Fruit fly (Drosophila melanogaster): ENCODE data around the gene hng3.

The hng3 gene

DNA sequence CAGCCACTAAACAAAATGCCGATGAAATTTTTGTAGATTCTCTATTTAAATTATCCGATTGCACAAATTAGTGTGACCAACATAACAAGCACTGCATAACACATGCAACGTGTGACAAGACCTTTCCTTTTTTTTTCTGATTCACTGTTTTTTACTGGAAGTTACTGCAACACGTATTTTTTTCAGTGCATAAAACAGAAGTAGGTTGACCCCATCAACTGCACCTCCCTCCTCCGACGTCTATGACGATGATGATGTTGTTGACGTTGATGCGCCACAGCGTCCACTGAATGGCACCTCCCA lies 19.7 kb upstream of the hng3 start (continued):
- TF ChIP-seq Eip74EF (GFP tag; optimal IDR thresholded peaks at IDR 0.05) = no peak
- TF ChIP-seq CG1603 (tag; optimal IDR thresholded peaks at IDR 0.05) = peak; percentile 37
- no peak for TF ChIP-seq CG2116 (GFP tag; optimal IDR thresholded peaks at IDR 0.05)
- peak; percentile 53 for TF ChIP-seq Sox102F (GFP tag; optimal IDR thresholded peaks at IDR 0.05)
- no peak for TF ChIP-seq Hand (GFP tag; optimal IDR thresholded peaks at IDR 0.05)
- peak; percentile 42 for TF ChIP-seq CG31441 (GFP tag; IDR thresholded peaks at IDR 0.05)
- peak in 1 of 2 experiments; percentile 68 for TF ChIP-seq Hr78 (GFP tag; optimal IDR thresholded peaks at IDR 0.05)
- TF ChIP-seq rib (GFP tag; IDR thresholded peaks at IDR 0.05) = no peak
- TF ChIP-seq CG11247 (GFP tag; IDR thresholded peaks at IDR 0.05) = no peak
- TF ChIP-seq row (GFP tag; IDR thresholded peaks at IDR 0.05) = peak; percentile 27; the same call in 2 of the 3 replicates
- no peak for TF ChIP-seq Six4 (GFP tag; optimal IDR thresholded peaks at IDR 0.05)
- no peak for TF ChIP-seq ken (GFP tag; IDR thresholded peaks at IDR 0.05)
- no peak for TF ChIP-seq Fer1 (GFP tag; optimal IDR thresholded peaks at IDR 0.05)
- no peak for TF ChIP-seq CG17829 (tag; optimal IDR thresholded peaks at IDR 0.05)
- no peak for TF ChIP-seq ase (GFP tag; IDR thresholded peaks at IDR 0.05)
- no peak for TF ChIP-seq zf30C (GFP tag; optimal IDR thresholded peaks at IDR 0.05)
- no peak for TF ChIP-seq tll (GFP tag; optimal IDR thresholded peaks at IDR 0.05)
- no peak for TF ChIP-seq Atf3 (GFP tag; optimal IDR thresholded peaks at IDR 0.05)
- peak; percentile 20 for TF ChIP-seq CG8388 (GFP tag; optimal IDR thresholded peaks at IDR 0.05)
- TF ChIP-seq sug (tag; optimal IDR thresholded peaks at IDR 0.05) = no peak
- no peak for TF ChIP-seq CG12942 (GFP tag; optimal IDR thresholded peaks at IDR 0.05)
- TF ChIP-seq CG5953 (GFP tag; IDR thresholded peaks at IDR 0.05) = peak; percentile 45; the same call in 1 of the 2 replicates
- no peak for TF ChIP-seq ERR (GFP tag; optimal IDR thresholded peaks at IDR 0.05)
- no peak for TF ChIP-seq Lhr (GFP tag; optimal IDR thresholded peaks at IDR 0.05)
- no peak for TF ChIP-seq B-H2 (GFP tag; optimal IDR thresholded peaks at IDR 0.05)
- no peak for TF ChIP-seq CG1792 (GFP tag; optimal IDR thresholded peaks at IDR 0.05)
- TF ChIP-seq CG32772 (GFP tag; IDR thresholded peaks at IDR 0.05) = peak; percentile 23; the same call in 1 of the 2 replicates
- TF ChIP-seq CG12299 (tag; optimal IDR thresholded peaks at IDR 0.05) = no peak
- no peak for TF ChIP-seq disco-r (GFP tag; optimal IDR thresholded peaks at IDR 0.05)
- no peak for TF ChIP-seq p53 (GFP tag; optimal IDR thresholded peaks at IDR 0.05)
- peak; percentile 46; the same call in 1 of the 3 replicates for TF ChIP-seq tgo (GFP tag; IDR thresholded peaks at IDR 0.05)
- TF ChIP-seq CG6689 (GFP tag; IDR thresholded peaks at IDR 0.05) = 0 out of 2 replicates have a peak, but pooled peaks have one; percentile 38
- no peak for TF ChIP-seq nerfin-1 (tag; optimal IDR thresholded peaks at IDR 0.05)
- TF ChIP-seq trem (tag; optimal IDR thresholded peaks at IDR 0.05) = no peak
- no peak for TF ChIP-seq CG14014 (GFP tag; IDR thresholded peaks at IDR 0.05)
- TF ChIP-seq CG16815 (GFP tag; optimal IDR thresholded peaks at IDR 0.05) = no peak
- TF ChIP-seq CG3065 (GFP tag; optimal IDR thresholded peaks at IDR 0.05) = no peak
- no peak for TF ChIP-seq Asciz (GFP tag; optimal IDR thresholded peaks at IDR 0.05)
- no peak for TF ChIP-seq CG1602 (GFP tag; optimal IDR thresholded peaks at IDR 0.05)
- peak; percentile 19 for TF ChIP-seq CG15073 (GFP tag; optimal IDR thresholded peaks at IDR 0.05)
- no peak for TF ChIP-seq Hr3 (GFP tag; optimal IDR thresholded peaks at IDR 0.05)
- no peak for TF ChIP-seq twi (tag; optimal IDR thresholded peaks at IDR 0.05)
- TF ChIP-seq Dp (GFP tag; optimal IDR thresholded peaks at IDR 0.05) = no peak
- no peak for TF ChIP-seq CG2120 (GFP tag; optimal IDR thresholded peaks at IDR 0.05)
- TF ChIP-seq CG17328 (GFP tag; IDR thresholded peaks at IDR 0.05) = no peak
- TF ChIP-seq ato (GFP tag; IDR thresholded peaks at IDR 0.05; ENCODE audit: partially characterized antibody) = no peak
- peak; percentile 41 for TF ChIP-seq nmo (GFP tag; optimal IDR thresholded peaks at IDR 0.05)
- no peak for TF ChIP-seq CG7987 (GFP tag; optimal IDR thresholded peaks at IDR 0.05)
- TF ChIP-seq chm (GFP tag; IDR thresholded peaks at IDR 0.05) = 0 out of 2 replicates have a peak, but pooled peaks have one; percentile 21
- no peak for TF ChIP-seq corto (GFP tag; optimal IDR thresholded peaks at IDR 0.05)
- no peak for TF ChIP-seq Nf-YB (GFP tag; optimal IDR thresholded peaks at IDR 0.05)

Measured in whole organism, embryonic.